Worm (Caenorhabditis elegans) whole organism, midembryonic: ENCODE results near the gene srh-219.

ENCODE experiments used
- flt-1 ChIP-seq: fragments of 200-800 bp; sonication (Bioruptor generic); IDR thresholded peaks from 2 replicates; pipeline ENCODE4 v1.3.6; 2022; ENCODE audit warnings: missing genetic modification characterization, missing compliant biosample characterization
- ref-1 ChIP-seq: fragments of 200-800 bp; sonication (Bioruptor generic); conservative IDR thresholded peaks from 2 replicates; pipeline ENCODE4 v1.3.6; 2022; ENCODE audit warnings: missing genetic modification reagents, missing genetic modification characterization, missing compliant biosample characterization

DNA sequence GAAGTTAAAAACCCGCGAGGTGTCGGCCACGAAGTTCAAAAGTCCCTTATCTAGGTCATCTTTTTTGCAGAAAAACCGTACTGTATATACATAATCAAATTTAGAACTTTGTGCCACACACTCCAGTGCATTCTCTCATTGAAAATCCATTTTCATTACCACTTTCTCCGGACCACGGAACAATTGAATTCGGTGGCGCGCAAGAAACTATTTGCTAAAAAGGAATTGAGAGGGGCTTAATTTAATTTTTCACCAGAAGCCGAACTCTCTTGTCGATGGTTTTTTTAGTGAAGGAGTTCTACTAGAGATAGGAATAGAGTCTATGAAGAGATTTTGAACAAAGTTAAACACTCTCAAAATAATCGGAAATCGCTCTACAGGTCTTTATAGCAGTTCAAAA lies 24.6 kb downstream of the srh-219 start:
- TF ChIP-seq ref-1: no peak
- no peak for TF ChIP-seq flt-1 (GFP tag; lab: Robert Waterston, UW)
